Worm (Caenorhabditis elegans) whole organism, L2 larva: Measurements from ENCODE around the gene E04D5.5.
"Not testable (repeated sequence)": the region's sequence is repeated elsewhere in the genome, so short reads cannot be mapped to it uniquely, and the experiment has no call there.

ENCODE experiments used
- ZK546.5 ChIP-seq: sonication (generic microtip); optimal IDR thresholded peaks from 2 replicates; lab custom pipeline; 2017; ENCODE audit warnings: missing biosample characterization, missing genetic modification characterization
- aly-2 ChIP-seq: fragments of 150-350 bp; optimal IDR thresholded peaks from 2 replicates; lab custom pipeline; 2014; ENCODE audit warnings: missing biosample characterization, missing genetic modification characterization
- ceh-16 ChIP-seq: fragments of 150-350 bp; optimal IDR thresholded peaks from 2 replicates; lab custom pipeline; 2014; ENCODE audit warnings: missing biosample characterization, missing genetic modification characterization
- crh-2 ChIP-seq: sonication (generic microtip); optimal IDR thresholded peaks from 2 replicates; lab custom pipeline; 2017; ENCODE audit warnings: missing biosample characterization, missing genetic modification characterization
- dmd-4 ChIP-seq: sonication (generic microtip); optimal IDR thresholded peaks from 2 replicates; lab custom pipeline; 2017; ENCODE audit warnings: missing biosample characterization, missing genetic modification characterization
- fos-1 ChIP-seq: fragments of 150-350 bp; optimal IDR thresholded peaks from 2 replicates; lab custom pipeline; 2014; ENCODE audit warnings: missing biosample characterization, missing genetic modification characterization
- lin-13 ChIP-seq: fragments of 150-350 bp; optimal IDR thresholded peaks from 2 replicates; lab custom pipeline; 2014; ENCODE audit warnings: missing biosample characterization, missing genetic modification reagents, missing genetic modification characterization
- nhr-21 ChIP-seq: fragments of 150-350 bp; optimal IDR thresholded peaks from 2 replicates; lab custom pipeline; 2014; ENCODE audit warnings: missing biosample characterization, missing genetic modification characterization
- nhr-25 ChIP-seq: fragments of 150-350 bp; sonication (generic microtip); optimal IDR thresholded peaks from 3 replicates; lab custom pipeline; 2014; ENCODE audit warnings: missing biosample characterization, missing genetic modification characterization
- peb-1 ChIP-seq: fragments of 150-350 bp; optimal IDR thresholded peaks from 2 replicates; lab custom pipeline; 2014; ENCODE audit warnings: missing biosample characterization, missing genetic modification characterization
- sem-4 ChIP-seq: fragments of 150-350 bp; optimal IDR thresholded peaks from 2 replicates; lab custom pipeline; 2014; ENCODE audit warnings: missing biosample characterization, missing genetic modification reagents, missing genetic modification characterization
- sma-9 ChIP-seq, 2 experiments: fragments of 150-350 bp in 1 of 2; sonication (generic microtip) in 1 of 2; optimal IDR thresholded peaks; 2 replicates each; lab custom pipeline; 2014 to 2016; ENCODE audit warnings: missing genetic modification characterization in 2 of 2, mild to moderate bottlenecking in 1 of 2, missing biosample characterization in 1 of 2, missing compliant biosample characterization in 1 of 2, missing genetic modification reagents in 1 of 2, moderate library complexity in 1 of 2
- snpc-4 ChIP-seq: fragments of 150-350 bp; optimal IDR thresholded peaks from 2 replicates; lab custom pipeline; 2014; ENCODE audit warnings: missing biosample characterization, missing genetic modification characterization
- unc-62 ChIP-seq: fragments of 150-350 bp; optimal IDR thresholded peaks from 2 replicates; lab custom pipeline; 2014; ENCODE audit warnings: missing biosample characterization, missing genetic modification reagents, missing genetic modification characterization

DNA sequence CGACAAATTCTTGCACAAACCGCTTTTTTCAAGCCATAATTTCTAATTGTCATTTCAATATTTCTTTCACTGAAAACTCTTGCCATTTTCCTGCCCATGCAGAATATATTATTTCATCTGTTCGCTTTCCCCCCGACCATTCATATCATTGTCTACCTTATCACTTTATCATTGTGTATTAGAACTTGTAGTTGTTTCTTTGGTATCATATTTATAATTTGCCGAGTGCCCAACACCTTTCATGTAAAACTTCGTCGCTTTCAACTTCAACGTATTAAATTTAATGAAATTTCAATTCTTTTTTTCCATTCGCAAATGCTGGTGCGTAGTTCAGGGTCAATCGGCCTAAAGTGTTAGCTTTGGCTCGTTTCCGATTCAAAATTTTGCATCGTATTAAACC, 31.8 kb downstream of the E04D5.5 start, which contains the start of gene ZK673.1:
- TF ChIP-seq sma-9 (GFP tag; optimal IDR thresholded peaks at IDR 0.05; lab: Kevin White, UChicago); sma-9 (tag; optimal IDR thresholded peaks at IDR 0.05; lab: Kevin White, UChicago); unc-62 (GFP tag; lab: Kevin White, UChicago); lin-13 (GFP tag; lab: Kevin White, UChicago); nhr-25 (tag; lab: Kevin White, UChicago); ZK546.5 (tag; lab: Kevin White, UChicago); snpc-4; sem-4 (tag; lab: Kevin White, UChicago); fos-1; peb-1 (tag; lab: Kevin White, UChicago); crh-2 (tag; lab: Kevin White, UChicago); ceh-16 (tag; lab: Kevin White, UChicago); aly-2 (tag; lab: Kevin White, UChicago); dmd-4; nhr-21 (tag; lab: Kevin White, UChicago): not testable (repeated sequence)
